Fruit fly (Drosophila melanogaster): Measurements from ENCODE around the gene CG2162.

CG2162 gene

dm6 chr3L:3045256-3045743 is 10.3 kb downstream of the CG2162 start (continued):
- no peak for TF ChIP-seq sqz (GFP tag; optimal IDR thresholded peaks at IDR 0.05)
- peak; percentile 61 for TF ChIP-seq Sox102F (GFP tag; optimal IDR thresholded peaks at IDR 0.05)
- TF ChIP-seq HmgD (GFP tag; optimal IDR thresholded peaks at IDR 0.05): no peak
- TF ChIP-seq Usf (GFP tag; optimal IDR thresholded peaks at IDR 0.05): no peak
- no peak for TF ChIP-seq YL-1 (GFP tag; optimal IDR thresholded peaks at IDR 0.05)
- no peak for TF ChIP-seq hth (optimal IDR thresholded peaks at IDR 0.05)
- TF ChIP-seq fd64A (GFP tag; optimal IDR thresholded peaks at IDR 0.05): no peak
- TF ChIP-seq CG18262 (tag; optimal IDR thresholded peaks at IDR 0.05): peak; percentile 58
- TF ChIP-seq CG9932 (GFP tag; IDR thresholded peaks at IDR 0.05): no peak
- TF ChIP-seq seq (GFP tag; IDR thresholded peaks at IDR 0.05): peak; percentile 22; the same call in 1 of the 2 replicates
- TF ChIP-seq CG1647 (GFP tag; optimal IDR thresholded peaks at IDR 0.05): no peak
- TF ChIP-seq CG3281 (GFP tag; optimal IDR thresholded peaks at IDR 0.05): peak; percentile 57
- no peak for TF ChIP-seq knrl (GFP tag; IDR thresholded peaks at IDR 0.05; ENCODE audit: partially characterized antibody)
- no peak for TF ChIP-seq nerfin-2 (GFP tag; IDR thresholded peaks at IDR 0.05; ENCODE audit: partially characterized antibody)
- no peak for TF ChIP-seq CG15011 (GFP tag; optimal IDR thresholded peaks at IDR 0.05)
- TF ChIP-seq Hand (GFP tag; optimal IDR thresholded peaks at IDR 0.05): peak; percentile 18
- TF ChIP-seq CG7357 (GFP tag; IDR thresholded peaks at IDR 0.05): 0 out of 3 replicates have a peak, but pooled peaks have one; percentile 17
- TF ChIP-seq lilli (GFP tag; optimal IDR thresholded peaks at IDR 0.05): no peak
- no peak for TF ChIP-seq CG6854 (GFP tag; optimal IDR thresholded peaks at IDR 0.05)
- TF ChIP-seq CG13296 (GFP tag; optimal IDR thresholded peaks at IDR 0.05): peak; percentile 35
- TF ChIP-seq Asciz (GFP tag; optimal IDR thresholded peaks at IDR 0.05): peak; percentile 50
- TF ChIP-seq pan (optimal IDR thresholded peaks at IDR 0.05): no peak
- peak in 1 of 2 experiments; percentile 60 for TF ChIP-seq pan (GFP tag; optimal IDR thresholded peaks at IDR 0.05 in 1 of 2, IDR thresholded peaks at IDR 0.05 in 1 of 2)
- no peak for TF ChIP-seq Lpt (GFP tag; optimal IDR thresholded peaks at IDR 0.05)
- peak; percentile 22 for TF ChIP-seq odd (GFP tag; optimal IDR thresholded peaks at IDR 0.05)
- TF ChIP-seq caup (GFP tag; optimal IDR thresholded peaks at IDR 0.05; ENCODE audit: severe bottlenecking): no peak
- TF ChIP-seq CG6654 (GFP tag; optimal IDR thresholded peaks at IDR 0.05): no peak
- TF ChIP-seq Dip3 (GFP tag; optimal IDR thresholded peaks at IDR 0.05): no peak
- TF ChIP-seq Dad (GFP tag; optimal IDR thresholded peaks at IDR 0.05): no peak
- TF ChIP-seq bsh (GFP tag; optimal IDR thresholded peaks at IDR 0.05): peak; percentile 47 to 81
- peak; percentile 7 for TF ChIP-seq Dek (tag; optimal IDR thresholded peaks at IDR 0.05)
- no peak for TF ChIP-seq zfh1 (GFP tag; IDR thresholded peaks at IDR 0.05)
- no peak for TF ChIP-seq Dp (GFP tag; optimal IDR thresholded peaks at IDR 0.05)
- peak; percentile 35 for TF ChIP-seq CG1233 (GFP tag; optimal IDR thresholded peaks at IDR 0.05)
- TF ChIP-seq tup (GFP tag; optimal IDR thresholded peaks at IDR 0.05): no peak
- TF ChIP-seq sd (tag; optimal IDR thresholded peaks at IDR 0.05): peak; percentile 36
- peak; percentile 40; the same call in 1 of the 2 replicates for TF ChIP-seq slbo (GFP tag; IDR thresholded peaks at IDR 0.05)
- TF ChIP-seq ab (GFP tag; optimal IDR thresholded peaks at IDR 0.05): no peak
- TF ChIP-seq ranshi (GFP tag; IDR thresholded peaks at IDR 0.05): no peak
- TF ChIP-seq disco-r (GFP tag; optimal IDR thresholded peaks at IDR 0.05): no peak
- TF ChIP-seq gce (GFP tag; IDR thresholded peaks at IDR 0.05): no peak
- peak; percentile 8 for TF ChIP-seq CG18599 (GFP tag; optimal IDR thresholded peaks at IDR 0.05)
- TF ChIP-seq CG1529 (GFP tag; optimal IDR thresholded peaks at IDR 0.05): no peak
- no peak for TF ChIP-seq en (GFP tag; optimal IDR thresholded peaks at IDR 0.05)
- TF ChIP-seq Lhr (GFP tag; optimal IDR thresholded peaks at IDR 0.05): no peak
- TF ChIP-seq run (tag; optimal IDR thresholded peaks at IDR 0.05): no peak
- TF ChIP-seq CG14014 (GFP tag; IDR thresholded peaks at IDR 0.05): no peak
- no peak for TF ChIP-seq Kr (GFP tag; optimal IDR thresholded peaks at IDR 0.05)
- TF ChIP-seq E2f1 (GFP tag; IDR thresholded peaks at IDR 0.05): peak; percentile 41; the same call in 1 of the 2 replicates
- TF ChIP-seq CG2712 (tag; optimal IDR thresholded peaks at IDR 0.05): peak; percentile 38
- no peak for TF ChIP-seq CrebB (tag; optimal IDR thresholded peaks at IDR 0.05)
